Worm (Caenorhabditis elegans): ENCODE data around the gene ZK666.11.

DNA sequence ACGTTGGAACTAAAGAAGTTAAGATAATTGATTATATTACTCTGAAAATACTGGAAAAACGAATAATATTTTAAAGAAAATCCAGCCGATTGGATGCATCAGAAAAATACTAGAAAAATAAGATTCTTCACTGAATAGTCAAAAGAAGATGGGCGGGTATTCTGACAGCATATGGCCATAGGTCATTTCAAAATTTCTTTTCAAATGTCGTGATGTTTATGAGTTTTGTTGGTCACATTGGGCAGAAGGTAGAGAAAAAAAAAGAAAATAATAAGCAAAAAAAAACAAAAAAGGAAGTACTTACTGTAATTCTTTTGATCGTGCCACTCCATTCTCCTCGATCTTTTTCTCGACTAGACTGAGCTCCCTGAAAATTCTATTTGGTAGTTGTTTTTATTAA is 41.3 kb downstream of the ZK666.11 start, which contains the start of gene F59B10.5:
- TF ChIP-seq med-1 (GFP tag; optimal IDR thresholded peaks at IDR 0.05; ENCODE audit: insufficient read depth): no peak
- no peak for TF ChIP-seq cog-1 (tag; optimal IDR thresholded peaks at IDR 0.05)
- TF ChIP-seq ref-1 (GFP tag; conservative IDR thresholded peaks at IDR 0.05): no peak
- TF ChIP-seq T22C8.4 (GFP tag; IDR thresholded peaks at IDR 0.05): no peak
- no peak for TF ChIP-seq flt-1 (GFP tag; IDR thresholded peaks at IDR 0.05)
